Worm (Caenorhabditis elegans): ENCODE results near the gene cyp-33C1.

cyp-33C1 gene

DNA sequence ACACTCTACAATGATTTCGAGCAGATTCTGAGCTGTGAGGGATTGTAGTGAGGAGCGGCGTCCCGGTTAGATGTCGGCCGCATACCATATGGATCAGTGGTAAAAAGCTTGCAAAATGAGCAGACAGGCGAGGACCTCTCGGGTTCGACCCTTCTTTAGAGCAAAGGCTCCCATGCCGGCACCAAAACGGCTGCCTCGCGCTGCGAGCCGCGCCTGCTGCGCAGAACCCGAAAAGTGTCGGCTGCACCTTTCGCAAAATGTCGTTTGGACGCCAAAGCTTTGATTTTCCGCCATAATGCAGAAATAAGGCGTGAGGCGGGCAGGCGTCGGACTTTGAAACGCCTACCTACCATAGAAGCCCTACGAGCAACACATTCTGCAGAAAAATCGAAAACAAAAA, 11.1 kb downstream of the cyp-33C1 start:
- no peak for TF ChIP-seq snpc-4 (GFP tag; optimal IDR thresholded peaks at IDR 0.05)
- peak in 1 of 4 experiments; percentile 29 for TF ChIP-seq snpc-4 (tag; optimal IDR thresholded peaks at IDR 0.05)
- TF ChIP-seq egrh-3 (GFP tag; IDR thresholded peaks at IDR 0.05), result peak; percentile 55; the same call in 1 of the 2 replicates
- TF ChIP-seq ztf-28 (GFP tag; IDR thresholded peaks at IDR 0.05), result 0 out of 2 replicates have a peak, but pooled peaks have one; percentile 40
- peak; percentile 94 for TF ChIP-seq zfh-2 (GFP tag; conservative IDR thresholded peaks at IDR 0.05)
- no peak for TF ChIP-seq somi-1 (GFP tag; optimal IDR thresholded peaks at IDR 0.05)
- no peak for TF ChIP-seq xnd-1 (tag; optimal IDR thresholded peaks at IDR 0.05)

DNA sequence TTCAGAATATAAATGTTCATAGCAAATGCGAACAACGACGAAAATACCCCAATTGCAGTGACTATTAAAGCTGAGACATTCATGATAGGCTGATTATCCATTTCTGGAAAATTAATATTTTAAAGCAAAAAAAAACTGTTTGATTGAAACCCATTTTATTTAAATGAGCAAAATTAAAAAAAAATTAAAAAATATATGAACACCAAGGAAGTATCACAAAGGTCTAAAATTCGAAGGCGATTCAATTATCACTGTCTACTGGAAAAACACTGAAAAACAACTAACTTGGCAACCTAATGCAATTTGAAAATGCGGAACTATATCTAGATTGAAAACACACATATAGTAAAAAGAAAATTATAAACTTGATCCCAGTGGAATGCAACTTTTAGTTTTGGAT, 11.8 kb downstream of the cyp-33C1 start, which contains the start of gene srbc-42:
Gene srbc-42, minus strand, starts transcription at position 101 of the 400 bp plus-strand sequence.
- TF ChIP-seq ama-1 (optimal IDR thresholded peaks at IDR 0.05), result no peak
- no peak for TF ChIP-seq ama-1 (GFP tag; optimal IDR thresholded peaks at IDR 0.05)
- TF ChIP-seq egl-18 (GFP tag; IDR thresholded peaks at IDR 0.05), result no peak
- no peak for TF ChIP-seq Y56A3A.18 (GFP tag; IDR thresholded peaks at IDR 0.05)
- TF ChIP-seq nhr-120 (GFP tag; IDR thresholded peaks at IDR 0.05), result no peak
- no peak for TF ChIP-seq F10E7.11 (tag; optimal IDR thresholded peaks at IDR 0.05)
- no peak for TF ChIP-seq unc-62 (GFP tag; optimal IDR thresholded peaks at IDR 0.05)
- no peak for TF ChIP-seq hrde-1 (tag; optimal IDR thresholded peaks at IDR 0.05; ENCODE audit: borderline replicate concordance)
- TF ChIP-seq egl-44 (GFP tag; IDR thresholded peaks at IDR 0.05), result no peak
- no peak for TF ChIP-seq ceh-91 (GFP tag; IDR thresholded peaks at IDR 0.05)
- no peak for TF ChIP-seq ekl-4 (GFP tag; IDR thresholded peaks at IDR 0.05)
- no peak for TF ChIP-seq lin-40 (tag; optimal IDR thresholded peaks at IDR 0.05)
- TF ChIP-seq snpc-4 (GFP tag; optimal IDR thresholded peaks at IDR 0.05), result no peak
- no peak for TF ChIP-seq snpc-4 (tag; optimal IDR thresholded peaks at IDR 0.05)
- no peak for TF ChIP-seq ztf-25 (GFP tag; IDR thresholded peaks at IDR 0.05)

DNA sequence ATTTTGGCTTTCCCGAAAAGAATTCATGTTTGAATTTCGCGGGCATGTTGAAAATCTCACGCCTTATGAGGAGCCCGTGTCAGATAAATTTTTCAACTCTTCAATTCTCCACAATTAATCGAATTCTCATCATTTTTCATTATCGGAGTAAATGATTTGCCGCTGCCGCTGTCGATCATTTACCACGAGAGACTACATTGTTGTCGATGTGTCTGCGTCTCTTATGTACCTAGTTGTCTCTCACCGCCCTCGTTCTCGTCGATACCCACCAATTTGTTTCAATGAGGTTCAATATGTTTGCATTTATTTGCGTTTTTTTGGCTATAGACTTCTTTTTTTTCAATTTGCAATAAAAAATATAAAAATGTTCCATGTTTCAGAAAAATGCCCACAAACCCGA, 12.8 kb downstream of the cyp-33C1 start, which contains the start of gene nhr-13:
Gene nhr-13, plus strand, starts transcription at position 369 of the 400 bp plus-strand sequence.
- TF ChIP-seq nhr-120 (GFP tag; IDR thresholded peaks at IDR 0.05), result no peak
- TF ChIP-seq dpl-1 (GFP tag; optimal IDR thresholded peaks at IDR 0.05), result no peak
- TF ChIP-seq nhr-80 (tag; optimal IDR thresholded peaks at IDR 0.05), result peak; percentile 47
- TF ChIP-seq hmg-1.2 (GFP tag; IDR thresholded peaks at IDR 0.05), result peak; percentile 92

DNA sequence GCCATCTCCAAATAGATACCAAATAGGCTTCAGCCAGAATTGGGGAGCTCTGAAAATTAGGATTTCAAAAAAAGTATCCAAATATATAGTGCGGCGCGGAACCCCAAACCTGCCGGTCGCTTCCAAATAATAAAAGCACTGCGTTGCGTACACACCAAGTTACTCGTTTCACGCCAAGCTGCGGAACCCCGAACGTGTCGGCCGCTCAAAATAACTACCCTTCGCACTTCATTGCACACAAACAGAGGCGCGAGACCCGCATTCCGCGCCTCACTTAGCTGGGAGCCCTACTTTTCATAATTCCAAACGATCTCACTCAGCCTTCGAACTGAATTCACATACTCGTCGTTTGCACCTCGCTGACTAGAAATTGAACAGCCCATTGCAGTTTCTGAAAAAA, 20.3 kb downstream of the cyp-33C1 start:
- no peak for TF ChIP-seq snpc-4 (GFP tag; optimal IDR thresholded peaks at IDR 0.05)
- peak in 2 of 4 experiments; percentile 81 to 90 for TF ChIP-seq snpc-4 (tag; optimal IDR thresholded peaks at IDR 0.05)
- TF ChIP-seq F10E7.11 (tag; optimal IDR thresholded peaks at IDR 0.05), result no peak
- no peak for TF ChIP-seq ccch-3 (GFP tag; optimal IDR thresholded peaks at IDR 0.05)
- TF ChIP-seq efl-1 (GFP tag; optimal IDR thresholded peaks at IDR 0.05), result no peak
- TF ChIP-seq madf-8 (GFP tag; conservative IDR thresholded peaks at IDR 0.05), result no peak
- no peak for TF ChIP-seq ceh-91 (GFP tag; IDR thresholded peaks at IDR 0.05)
- TF ChIP-seq snpc-1.1 (tag; optimal IDR thresholded peaks at IDR 0.05; ENCODE audit: insufficient read depth), result peak; percentile 37
- no peak for TF ChIP-seq dpff-1 (tag; optimal IDR thresholded peaks at IDR 0.05)
- no peak for TF ChIP-seq dox-1 (GFP tag; IDR thresholded peaks at IDR 0.05)
- no peak for TF ChIP-seq mel-28 (tag; optimal IDR thresholded peaks at IDR 0.05; ENCODE audit: borderline replicate concordance)
- no peak for TF ChIP-seq lin-35 (GFP tag; optimal IDR thresholded peaks at IDR 0.05)
- no peak for TF ChIP-seq unc-130 (GFP tag; optimal IDR thresholded peaks at IDR 0.05)
- no peak for TF ChIP-seq C17E4.6 (GFP tag; IDR thresholded peaks at IDR 0.05)
- no peak for TF ChIP-seq die-1 (tag; optimal IDR thresholded peaks at IDR 0.05)
- no peak for TF ChIP-seq mxl-1 (tag; optimal IDR thresholded peaks at IDR 0.05)
- no peak for TF ChIP-seq atf-7 (tag; optimal IDR thresholded peaks at IDR 0.05)
- TF ChIP-seq hrde-1 (tag; optimal IDR thresholded peaks at IDR 0.05; ENCODE audit: borderline replicate concordance), result no peak
- 0 out of 2 replicates have a peak, but pooled peaks have one; percentile 39 for TF ChIP-seq nfyb-1 (GFP tag; IDR thresholded peaks at IDR 0.05)
- TF ChIP-seq Y67H2A.10 (GFP tag; conservative IDR thresholded peaks at IDR 0.05), result no peak
- TF ChIP-seq tbx-9 (tag; optimal IDR thresholded peaks at IDR 0.05; ENCODE audit: borderline replicate concordance), result no peak
- no peak for TF ChIP-seq nfya-1 (tag; optimal IDR thresholded peaks at IDR 0.05; ENCODE audit: borderline replicate concordance, insufficient read depth)
- TF ChIP-seq B0019.2 (GFP tag; conservative IDR thresholded peaks at IDR 0.05), result no peak
- 0 out of 2 replicates have a peak, but pooled peaks have one; percentile 72 for TF ChIP-seq F37B4.10 (GFP tag; IDR thresholded peaks at IDR 0.05)
- TF ChIP-seq cebp-2 (GFP tag; IDR thresholded peaks at IDR 0.05), result no peak
- TF ChIP-seq zfh-2 (GFP tag; conservative IDR thresholded peaks at IDR 0.05), result 0 out of 2 replicates have a peak, but pooled peaks have one; percentile 12
- TF ChIP-seq F39B2.1 (GFP tag; IDR thresholded peaks at IDR 0.05), result no peak
